Worm (Caenorhabditis elegans) whole organism, mixed stage, embryonic: Measurements from ENCODE around the gene str-97.

Source experiments
- blmp-1 ChIP-seq: fragments of 150-350 bp; optimal IDR thresholded peaks from 2 replicates; lab custom pipeline; 2014; ENCODE audit warnings: missing biosample characterization, missing genetic modification characterization
- cnd-1 ChIP-seq: fragments of 200-800 bp; sonication (Bioruptor generic); optimal IDR thresholded peaks from 2 replicates; lab custom pipeline; 2018; ENCODE audit warnings: mild to moderate bottlenecking, missing genetic modification characterization, missing compliant biosample characterization
- lsy-2 ChIP-seq: fragments of 150-350 bp; optimal IDR thresholded peaks from 2 replicates; lab custom pipeline; 2014; ENCODE audit warnings: missing biosample characterization, missing genetic modification characterization
- mep-1 ChIP-seq: fragments of 150-350 bp; optimal IDR thresholded peaks from 2 replicates; lab custom pipeline; 2017; ENCODE audit warnings: missing biosample characterization, missing genetic modification reagents, missing genetic modification characterization, inconsistent platforms
- nhr-12 ChIP-seq: fragments of 150-350 bp; optimal IDR thresholded peaks from 2 replicates; lab custom pipeline; 2014; ENCODE audit warnings: missing biosample characterization, missing genetic modification characterization
- nhr-28 ChIP-seq: fragments of 150-350 bp; optimal IDR thresholded peaks from 2 replicates; lab custom pipeline; 2014; ENCODE audit warnings: missing biosample characterization, missing genetic modification characterization
- snpc-4 ChIP-seq: fragments of 150-350 bp; optimal IDR thresholded peaks from 2 replicates; lab custom pipeline; 2014; ENCODE audit warnings: missing biosample characterization, missing genetic modification characterization
- unc-62 ChIP-seq: fragments of 150-350 bp; optimal IDR thresholded peaks from 2 replicates; lab custom pipeline; 2014; ENCODE audit warnings: missing biosample characterization, missing genetic modification reagents, missing genetic modification characterization
- ztf-11 ChIP-seq: fragments of 150-350 bp; optimal IDR thresholded peaks from 2 replicates; lab custom pipeline; 2014; ENCODE audit warnings: missing biosample characterization, missing genetic modification characterization

DNA sequence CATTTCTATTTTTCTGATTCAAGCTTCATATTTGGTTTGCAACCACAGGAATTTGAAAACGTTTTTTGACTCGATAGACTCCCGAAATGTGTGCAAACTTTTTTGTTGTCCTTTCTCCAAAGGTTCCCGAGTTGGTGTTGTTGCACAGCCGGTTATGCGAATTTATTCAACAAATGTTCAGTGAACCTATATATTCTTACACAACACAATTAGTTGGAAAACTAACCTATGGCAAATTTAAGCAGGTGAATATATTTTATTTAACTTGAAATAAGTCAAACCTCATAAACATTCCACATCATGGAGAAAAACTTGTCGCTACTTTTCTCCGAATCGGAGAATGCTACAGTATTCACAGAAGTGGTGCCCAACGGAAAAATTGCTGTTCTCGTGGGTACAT lies 28.3 kb upstream of the str-97 start, which contains the start of gene srz-14:
- TF ChIP-seq ztf-11 (tag; lab: Kevin White, UChicago) = no peak
- TF ChIP-seq unc-62 (GFP tag; lab: Kevin White, UChicago) = no peak
- TF ChIP-seq blmp-1 (tag; lab: Kevin White, UChicago) = no peak
- no peak for TF ChIP-seq mep-1 (tag; lab: Kevin White, UChicago)
- no peak for TF ChIP-seq lsy-2
- TF ChIP-seq cnd-1 = no peak
- TF ChIP-seq nhr-28 (tag; lab: Kevin White, UChicago) = no peak
- no peak for TF ChIP-seq nhr-12 (tag; lab: Kevin White, UChicago)
- TF ChIP-seq snpc-4 (tag; lab: Kevin White, UChicago) = no peak
